Worm (Caenorhabditis elegans): ENCODE data around the gene nars-2.

nars-2 gene

DNA sequence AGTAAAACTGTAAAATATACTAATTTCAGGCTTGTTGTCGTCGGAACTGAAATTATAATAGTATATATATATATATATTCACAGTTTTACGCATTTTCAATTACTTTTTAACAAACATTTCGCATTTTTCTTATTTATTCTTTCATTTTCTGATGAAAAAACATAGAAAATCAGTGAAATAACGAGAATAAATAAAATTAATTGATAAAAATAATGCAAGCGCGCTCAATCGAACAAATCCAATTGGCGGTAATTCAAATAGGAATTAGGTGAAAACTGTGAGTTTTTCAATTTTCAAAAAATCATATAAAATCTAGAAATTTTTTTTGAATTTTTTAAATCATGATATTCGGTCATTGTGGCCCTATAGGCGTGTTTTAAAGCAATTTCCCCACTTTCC lies 9.6 kb upstream of the nars-2 start:
- TF ChIP-seq tra-4 (tag; optimal IDR thresholded peaks at IDR 0.05) (no peak), ets-7 (tag; optimal IDR thresholded peaks at IDR 0.05) (no peak), pes-1 (GFP tag; IDR thresholded peaks at IDR 0.05) (no peak), scrt-1 (GFP tag; IDR thresholded peaks at IDR 0.05) (no peak), tbx-11 (GFP tag; IDR thresholded peaks at IDR 0.05) (no peak)

DNA sequence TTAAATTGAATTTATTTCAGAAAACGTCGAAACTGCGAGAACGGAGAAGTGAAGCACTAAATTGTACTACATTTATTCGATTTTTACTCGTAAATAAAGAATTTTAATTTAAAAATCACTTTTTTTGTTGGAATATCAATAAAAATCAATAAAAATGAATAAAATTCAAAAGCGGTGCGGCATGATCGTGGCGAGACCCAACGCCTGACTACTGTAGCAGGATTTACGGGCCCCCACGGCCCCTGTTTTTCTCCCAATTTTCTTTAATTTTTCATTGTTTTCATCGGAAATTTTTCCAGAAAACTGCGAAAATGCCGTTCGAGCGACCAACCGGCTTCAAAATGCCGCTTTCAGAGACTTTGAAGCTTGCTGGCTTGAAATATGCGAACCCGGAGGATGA lies 8.3 kb upstream of the nars-2 start, which contains the start of gene Y66D12A.19:
Gene Y66D12A.19 (plus strand): TSS at position 266 of the 400 bp plus-strand sequence.
- TF ChIP-seq tbx-11 (GFP tag; IDR thresholded peaks at IDR 0.05) (no peak), pes-1 (GFP tag; IDR thresholded peaks at IDR 0.05) (0 out of 2 replicates have a peak, but pooled peaks have one; percentile 34), B0310.2 (tag; optimal IDR thresholded peaks at IDR 0.05) (no peak)

DNA sequence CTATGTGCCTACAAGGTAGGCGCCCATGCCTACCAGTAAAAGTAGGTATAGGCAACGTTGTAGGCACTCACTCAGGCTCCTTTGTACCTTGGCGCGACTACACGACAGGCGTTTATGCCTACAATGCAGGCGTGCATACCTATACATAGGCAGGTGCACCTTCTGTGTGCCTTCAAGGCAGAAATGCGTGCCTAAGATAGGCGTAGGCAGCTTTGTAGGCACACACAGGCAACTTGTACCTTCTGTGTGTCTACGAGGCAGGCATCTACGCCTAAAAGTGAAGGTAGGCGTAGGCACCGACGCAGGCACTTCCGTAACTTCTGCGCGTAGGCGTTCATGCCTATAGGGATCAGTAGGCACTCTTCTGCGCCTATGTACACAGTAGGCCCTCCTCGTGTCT lies 5.1 kb upstream of the nars-2 start:
- no peak for TF ChIP-seq sea-1 (GFP tag; conservative IDR thresholded peaks at IDR 0.05)
- 0 out of 2 replicates have a peak, but pooled peaks have one; percentile 7 for TF ChIP-seq scrt-1 (GFP tag; IDR thresholded peaks at IDR 0.05)

DNA sequence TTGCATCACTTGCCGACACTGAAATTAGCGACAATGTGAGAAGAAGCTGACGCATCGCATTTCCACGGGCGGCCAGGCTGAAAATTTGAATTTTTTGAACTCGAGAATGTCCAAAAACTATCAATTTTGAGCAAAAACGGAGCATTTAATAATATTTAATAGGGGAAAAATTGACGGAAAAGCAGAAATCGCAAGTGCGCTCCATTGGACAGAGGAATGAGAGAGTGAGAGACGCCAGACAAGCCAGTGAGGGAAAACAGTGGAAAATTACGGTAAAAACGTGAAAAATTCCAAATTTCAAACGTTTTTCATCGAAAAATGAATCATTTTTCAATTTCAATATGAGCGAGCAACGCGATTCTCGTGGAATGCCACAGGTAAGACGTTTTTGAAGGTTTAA lies 4.7 kb upstream of the nars-2 start, which contains the start of the genes Y66D12A.21 and spe-6:
Gene Y66D12A.21 (minus strand): TSS at position 90 of the 400 bp plus-strand sequence.
Gene spe-6 (plus strand): TSS at position 276 of the 400 bp plus-strand sequence.
- TF ChIP-seq ceh-36 (tag; optimal IDR thresholded peaks at IDR 0.05): no peak
- no peak for TF ChIP-seq sea-1 (GFP tag; conservative IDR thresholded peaks at IDR 0.05)
- TF ChIP-seq hmbx-1 (tag; optimal IDR thresholded peaks at IDR 0.05): no peak
- TF ChIP-seq hmg-4 (GFP tag; optimal IDR thresholded peaks at IDR 0.05): no peak
- no peak for TF ChIP-seq flt-1 (GFP tag; IDR thresholded peaks at IDR 0.05)
- TF ChIP-seq tbx-37 (GFP tag; conservative IDR thresholded peaks at IDR 0.05): no peak
- TF ChIP-seq ets-7 (tag; optimal IDR thresholded peaks at IDR 0.05): no peak
- no peak for TF ChIP-seq B0310.2 (tag; optimal IDR thresholded peaks at IDR 0.05)
- TF ChIP-seq ceh-13 (GFP tag; optimal IDR thresholded peaks at IDR 0.05): no peak
- TF ChIP-seq ama-1 (optimal IDR thresholded peaks at IDR 0.05): no peak
- TF ChIP-seq tbx-11 (GFP tag; IDR thresholded peaks at IDR 0.05): no peak
- no peak for TF ChIP-seq aly-1 (tag; optimal IDR thresholded peaks at IDR 0.05)

DNA sequence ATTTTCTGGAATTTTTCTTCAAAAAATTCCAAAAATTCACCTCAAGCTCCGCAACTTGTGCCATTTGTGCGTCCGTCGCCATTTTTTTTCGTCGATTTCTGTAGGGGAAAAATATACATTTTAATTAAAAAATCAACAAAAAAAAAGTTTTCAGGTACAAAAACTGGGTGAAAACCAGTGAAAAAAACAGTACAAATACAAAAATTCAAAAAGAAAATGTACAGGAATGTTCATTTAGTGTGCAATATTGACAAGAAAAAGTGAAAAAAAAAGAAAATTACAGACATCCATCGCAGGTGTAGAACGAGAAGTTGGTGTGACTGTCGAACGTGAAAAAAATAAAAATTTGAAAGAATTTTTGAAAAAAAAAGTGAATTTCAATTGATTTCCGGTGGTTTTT lies 2.2 kb upstream of the nars-2 start, which contains the start of gene tin-10:
Gene tin-10 (minus strand): TSS at position 101 of the 400 bp plus-strand sequence.
- TF ChIP-seq hmg-4 (GFP tag; optimal IDR thresholded peaks at IDR 0.05) (no peak), flt-1 (GFP tag; IDR thresholded peaks at IDR 0.05) (no peak), hmbx-1 (tag; optimal IDR thresholded peaks at IDR 0.05) (no peak), B0310.2 (tag; optimal IDR thresholded peaks at IDR 0.05) (no peak)

DNA sequence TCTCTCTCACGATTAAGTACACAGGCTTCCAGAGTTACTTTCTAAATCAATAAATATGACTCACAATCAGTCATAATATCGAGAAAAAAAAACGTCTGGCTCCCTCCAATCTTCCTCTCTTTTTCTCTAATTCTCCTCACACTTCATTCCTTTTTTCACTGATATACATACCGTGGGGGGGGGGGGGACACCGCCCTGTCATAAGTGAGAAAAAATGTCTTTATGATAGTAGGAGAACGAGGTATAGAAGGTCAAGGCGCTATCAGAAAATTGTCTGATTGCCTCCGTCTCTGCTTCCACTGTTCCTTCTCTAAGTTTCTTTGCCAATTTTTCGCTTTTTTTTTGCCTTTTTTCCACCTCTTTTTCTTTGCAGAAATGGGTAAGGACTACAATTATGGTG lies 4.1 kb downstream of the nars-2 start, which contains the start of gene Y66D12A.24:
Gene Y66D12A.24 (plus strand): TSS at position 370 of the 400 bp plus-strand sequence.
- TF ChIP-seq sea-1 (GFP tag; conservative IDR thresholded peaks at IDR 0.05) (no peak), ceh-13 (GFP tag; optimal IDR thresholded peaks at IDR 0.05) (no peak), hmbx-1 (tag; optimal IDR thresholded peaks at IDR 0.05) (no peak), F13C5.2 (tag; optimal IDR thresholded peaks at IDR 0.05) (no peak), pes-1 (GFP tag; IDR thresholded peaks at IDR 0.05) (no peak), flt-1 (GFP tag; IDR thresholded peaks at IDR 0.05) (no peak), B0310.2 (tag; optimal IDR thresholded peaks at IDR 0.05) (no peak), ceh-36 (tag; optimal IDR thresholded peaks at IDR 0.05) (no peak), tbx-37 (GFP tag; conservative IDR thresholded peaks at IDR 0.05) (no peak), tbx-11 (GFP tag; IDR thresholded peaks at IDR 0.05) (no peak), tra-4 (tag; optimal IDR thresholded peaks at IDR 0.05) (no peak), hnd-1 (tag; optimal IDR thresholded peaks at IDR 0.05) (no peak), ets-7 (tag; optimal IDR thresholded peaks at IDR 0.05) (no peak), scrt-1 (GFP tag; IDR thresholded peaks at IDR 0.05) (no peak), ama-1 (optimal IDR thresholded peaks at IDR 0.05) (no peak), hmg-4 (GFP tag; optimal IDR thresholded peaks at IDR 0.05) (no peak), aly-1 (tag; optimal IDR thresholded peaks at IDR 0.05) (no peak)

DNA sequence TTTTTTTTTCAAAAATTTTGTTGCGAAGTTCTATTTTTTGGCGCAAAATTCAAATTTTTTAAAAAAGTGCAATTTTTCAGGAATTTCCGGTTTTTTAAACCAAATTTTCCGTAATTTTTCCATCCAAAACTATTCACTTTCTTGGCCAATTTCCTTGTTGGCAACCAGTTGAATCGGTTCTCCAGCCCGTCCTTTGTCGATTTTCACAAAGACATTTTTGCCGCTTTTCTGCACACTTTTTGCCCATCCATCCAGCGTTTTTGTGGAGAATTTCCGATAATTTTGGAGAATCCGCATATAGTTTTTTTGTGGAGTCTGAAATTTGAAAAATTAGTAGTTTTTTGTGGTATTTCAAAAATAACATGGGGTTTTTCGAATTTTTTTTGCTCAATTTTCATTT lies 8.1 kb downstream of the nars-2 start:
- TF ChIP-seq ama-1 (optimal IDR thresholded peaks at IDR 0.05) (no peak), pes-1 (GFP tag; IDR thresholded peaks at IDR 0.05) (no peak), F13C5.2 (tag; optimal IDR thresholded peaks at IDR 0.05) (no peak), hnd-1 (tag; optimal IDR thresholded peaks at IDR 0.05) (no peak), tbx-11 (GFP tag; IDR thresholded peaks at IDR 0.05) (no peak), tbx-37 (GFP tag; conservative IDR thresholded peaks at IDR 0.05) (no peak), hmg-4 (GFP tag; optimal IDR thresholded peaks at IDR 0.05) (no peak), sea-1 (GFP tag; conservative IDR thresholded peaks at IDR 0.05) (no peak), scrt-1 (GFP tag; IDR thresholded peaks at IDR 0.05) (no peak), flt-1 (GFP tag; IDR thresholded peaks at IDR 0.05) (no peak), ceh-36 (tag; optimal IDR thresholded peaks at IDR 0.05) (no peak), aly-1 (tag; optimal IDR thresholded peaks at IDR 0.05) (no peak)

DNA sequence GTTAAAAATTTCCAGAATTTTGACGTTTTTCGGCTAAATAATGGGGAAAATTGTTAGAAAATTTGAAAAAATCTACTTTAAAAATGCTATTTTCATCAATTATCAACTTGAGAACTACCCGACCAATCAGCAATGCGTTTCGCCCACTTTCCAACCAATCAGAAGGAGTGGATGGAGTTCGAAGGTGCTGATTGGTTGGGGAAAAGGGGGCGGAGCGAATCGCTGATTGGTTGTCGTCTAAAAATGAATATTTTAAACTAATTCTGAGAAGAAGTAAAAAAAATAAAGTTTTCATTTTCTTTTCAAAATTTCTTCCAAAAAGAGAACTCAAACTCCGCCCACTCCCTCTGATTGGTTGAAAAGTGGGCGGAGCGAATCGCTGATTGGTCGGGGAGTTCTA lies 10.3 kb downstream of the nars-2 start:
- TF ChIP-seq hmg-4 (GFP tag; optimal IDR thresholded peaks at IDR 0.05) (no peak), tbx-11 (GFP tag; IDR thresholded peaks at IDR 0.05) (no peak), pes-1 (GFP tag; IDR thresholded peaks at IDR 0.05) (no peak), flt-1 (GFP tag; IDR thresholded peaks at IDR 0.05) (no peak), ama-1 (optimal IDR thresholded peaks at IDR 0.05) (no peak), B0310.2 (tag; optimal IDR thresholded peaks at IDR 0.05) (no peak), hnd-1 (tag; optimal IDR thresholded peaks at IDR 0.05) (no peak), F13C5.2 (tag; optimal IDR thresholded peaks at IDR 0.05) (no peak), ets-7 (tag; optimal IDR thresholded peaks at IDR 0.05) (no peak), scrt-1 (GFP tag; IDR thresholded peaks at IDR 0.05) (no peak), sea-1 (GFP tag; conservative IDR thresholded peaks at IDR 0.05) (no peak), aly-1 (tag; optimal IDR thresholded peaks at IDR 0.05) (no peak), ceh-36 (tag; optimal IDR thresholded peaks at IDR 0.05) (no peak), tbx-37 (GFP tag; conservative IDR thresholded peaks at IDR 0.05) (no peak), hmbx-1 (tag; optimal IDR thresholded peaks at IDR 0.05) (no peak)
